Worm (Caenorhabditis elegans) whole organism, L1 larva: Measurements from ENCODE around the gene epic-3.
A peak's percentile ranks its signal among the peaks of the same experiment; 100 is the strongest.

Source experiments
- C16A3.4 ChIP-seq: fragments of 150-350 bp; optimal IDR thresholded peaks from 2 replicates; lab custom pipeline; 2014; ENCODE audit warnings: missing biosample characterization, missing genetic modification characterization
- C34B4.2 ChIP-seq: sonication (generic microtip); optimal IDR thresholded peaks from 2 replicates; lab custom pipeline; 2017; ENCODE audit warnings: mild to moderate bottlenecking, missing genetic modification characterization, missing compliant biosample characterization
- alr-1 ChIP-seq: fragments of 200-800 bp; sonication (Bioruptor generic); optimal IDR thresholded peaks from 2 replicates; lab custom pipeline; 2018; ENCODE audit warnings: borderline replicate concordance, mild to moderate bottlenecking, missing genetic modification characterization, missing compliant biosample characterization
- aly-2 ChIP-seq: fragments of 150-350 bp; optimal IDR thresholded peaks from 2 replicates; lab custom pipeline; 2014; ENCODE audit warnings: missing biosample characterization, missing genetic modification characterization
- ama-1 ChIP-seq: fragments of 150-350 bp; optimal IDR thresholded peaks from 2 replicates; lab custom pipeline; 2014
- blmp-1 ChIP-seq: fragments of 150-350 bp; optimal IDR thresholded peaks from 2 replicates; lab custom pipeline; 2014; ENCODE audit warnings: missing biosample characterization, missing genetic modification characterization
- ceh-8 ChIP-seq: fragments of 200-800 bp; sonication (Bioruptor generic); optimal IDR thresholded peaks from 2 replicates; lab custom pipeline; 2018; ENCODE audit warnings: mild to moderate bottlenecking, missing genetic modification characterization, moderate library complexity, missing compliant biosample characterization
- ceh-82 ChIP-seq, 3 experiments: fragments of 150-350 bp in 1 of 3; sonication (generic microtip) in 2 of 3; optimal IDR thresholded peaks; 2 replicates each; lab custom pipeline; 2014 to 2017; ENCODE audit warnings: missing biosample characterization in 3 of 3, missing genetic modification characterization in 3 of 3
- ces-1 ChIP-seq: fragments of 150-350 bp; optimal IDR thresholded peaks from 2 replicates; lab custom pipeline; 2014; ENCODE audit warnings: missing biosample characterization, missing genetic modification reagents, missing genetic modification characterization
- dpl-1 ChIP-seq, 3 experiments: fragments of 150-350 bp in 2 of 3; sonication (generic microtip) in 1 of 3; optimal IDR thresholded peaks; 2 replicates each; lab custom pipeline; 2014 to 2017; ENCODE audit warnings: missing biosample characterization in 3 of 3, missing genetic modification characterization in 3 of 3, missing genetic modification reagents in 3 of 3
- efl-1 ChIP-seq, 4 experiments: fragments of 150-350 bp; optimal IDR thresholded peaks in 3 of 4; peaks in 1 of 4; 1 replicate in 1 of 4; 2 replicates in 3 of 4; lab custom pipeline; 2014; ENCODE audit warnings: missing biosample characterization in 2 of 4, missing genetic modification characterization in 2 of 4, missing genetic modification reagents in 2 of 4
- egl-13 ChIP-seq: sonication (generic microtip); optimal IDR thresholded peaks from 2 replicates; lab custom pipeline; 2016; ENCODE audit warnings: missing genotype, missing genetic modification reagents, missing genetic modification characterization, missing compliant biosample characterization
- egl-27 ChIP-seq, 2 experiments: fragments of 150-350 bp in 1 of 2; sonication (generic microtip); optimal IDR thresholded peaks; 3 replicates each; lab custom pipeline; 2017 to 2018; ENCODE audit warnings: missing biosample characterization in 2 of 2, missing genetic modification characterization in 2 of 2, missing genetic modification reagents in 2 of 2
- ets-5 ChIP-seq: fragments of 200-800 bp; sonication (Bioruptor generic); IDR thresholded peaks from 2 replicates; pipeline ENCODE4 v1.3.6; 2022; ENCODE audit warnings: missing genetic modification characterization, missing compliant biosample characterization
- fkh-10 ChIP-seq: sonication (generic microtip); optimal IDR thresholded peaks from 2 replicates; lab custom pipeline; 2017; ENCODE audit warnings: missing biosample characterization, missing genetic modification reagents, missing genetic modification characterization
- fos-1 ChIP-seq: fragments of 150-350 bp; optimal IDR thresholded peaks from 2 replicates; lab custom pipeline; 2014; ENCODE audit warnings: missing biosample characterization, missing genetic modification characterization
- grh-1 ChIP-seq: fragments of 200-800 bp; sonication (Bioruptor generic); IDR thresholded peaks from 2 replicates; pipeline ENCODE4 v1.3.6; 2022; ENCODE audit warnings: missing genetic modification reagents, missing genetic modification characterization, missing compliant biosample characterization
- lin-13 ChIP-seq: fragments of 150-350 bp; optimal IDR thresholded peaks from 2 replicates; lab custom pipeline; 2014; ENCODE audit warnings: missing biosample characterization, missing genetic modification reagents, missing genetic modification characterization
- lin-14 ChIP-seq: fragments of 200-800 bp; sonication (Bioruptor generic); optimal IDR thresholded peaks from 2 replicates; lab custom pipeline; 2018; ENCODE audit warnings: mild to moderate bottlenecking, missing genetic modification characterization, moderate library complexity, missing compliant biosample characterization
- lin-15B ChIP-seq: fragments of 150-350 bp; sonication (generic microtip); optimal IDR thresholded peaks from 3 replicates; lab custom pipeline; 2014; ENCODE audit warnings: missing biosample characterization, missing genetic modification characterization
- lin-35 ChIP-seq, 2 experiments: fragments of 150-350 bp; optimal IDR thresholded peaks; 2 replicates each; lab custom pipeline; 2014; ENCODE audit warnings: missing biosample characterization in 2 of 2, missing genetic modification characterization in 2 of 2, missing genetic modification reagents in 2 of 2
- lsy-2 ChIP-seq, 2 experiments: fragments of 150-350 bp; optimal IDR thresholded peaks; 2 replicates each; lab custom pipeline; 2014; ENCODE audit warnings: missing biosample characterization in 2 of 2, missing genetic modification characterization in 2 of 2
- mep-1 ChIP-seq: fragments of 150-350 bp; optimal IDR thresholded peaks from 2 replicates; lab custom pipeline; 2014; ENCODE audit warnings: missing biosample characterization, missing genetic modification characterization
- nhr-11 ChIP-seq: fragments of 150-350 bp; optimal IDR thresholded peaks from 2 replicates; lab custom pipeline; 2014; ENCODE audit warnings: missing biosample characterization, missing genetic modification characterization
- nhr-47 ChIP-seq: sonication (generic microtip); optimal IDR thresholded peaks from 2 replicates; lab custom pipeline; 2016; ENCODE audit warnings: mild to moderate bottlenecking, missing genetic modification characterization, moderate library complexity, missing compliant biosample characterization
- nhr-71 ChIP-seq: sonication (generic microtip); optimal IDR thresholded peaks from 2 replicates; lab custom pipeline; 2016; ENCODE audit warnings: mild to moderate bottlenecking, missing genetic modification characterization, moderate library complexity, missing compliant biosample characterization
- nhr-76 ChIP-seq: sonication (generic microtip); optimal IDR thresholded peaks from 2 replicates; lab custom pipeline; 2017; ENCODE audit warnings: missing biosample characterization, missing genetic modification characterization
- nhr-90 ChIP-seq: sonication (generic microtip); optimal IDR thresholded peaks from 2 replicates; lab custom pipeline; 2016; ENCODE audit warnings: mild to moderate bottlenecking, missing genetic modification characterization, missing compliant biosample characterization; ENCODE audit not compliant: poor library complexity
- skn-1 ChIP-seq: fragments of 150-350 bp; optimal IDR thresholded peaks from 2 replicates; lab custom pipeline; 2014; ENCODE audit warnings: missing biosample characterization, missing genetic modification characterization
- snu-23 ChIP-seq: sonication (generic microtip); optimal IDR thresholded peaks from 2 replicates; lab custom pipeline; 2016; ENCODE audit warnings: missing genetic modification characterization, missing compliant biosample characterization
- sox-4 ChIP-seq: sonication (generic microtip); optimal IDR thresholded peaks from 2 replicates; lab custom pipeline; 2016; ENCODE audit warnings: missing genetic modification characterization, missing compliant biosample characterization
- swsn-7 ChIP-seq: sonication (generic microtip); optimal IDR thresholded peaks from 2 replicates; lab custom pipeline; 2016; ENCODE audit warnings: missing genetic modification characterization, missing compliant biosample characterization
- tbx-2 ChIP-seq: sonication (generic microtip); optimal IDR thresholded peaks from 2 replicates; lab custom pipeline; 2016; ENCODE audit warnings: missing genetic modification characterization, missing compliant biosample characterization
- unc-130 ChIP-seq: fragments of 150-350 bp; optimal IDR thresholded peaks from 2 replicates; lab custom pipeline; 2017; ENCODE audit warnings: missing biosample characterization, missing genetic modification characterization, inconsistent platforms
- vab-15 ChIP-seq: sonication (generic microtip); optimal IDR thresholded peaks from 2 replicates; lab custom pipeline; 2017; ENCODE audit warnings: missing genotype, mild to moderate bottlenecking, missing genetic modification characterization, missing compliant biosample characterization
- xbp-1 ChIP-seq: sonication (generic microtip); optimal IDR thresholded peaks from 2 replicates; lab custom pipeline; 2016; ENCODE audit warnings: missing genetic modification characterization, missing compliant biosample characterization
- zag-1 ChIP-seq: fragments of 150-350 bp; optimal IDR thresholded peaks from 2 replicates; lab custom pipeline; 2014; ENCODE audit warnings: missing biosample characterization, missing genetic modification characterization
- ztf-11 ChIP-seq, 2 experiments: sonication (generic microtip); optimal IDR thresholded peaks; 2 replicates each; lab custom pipeline; 2016 to 2017; ENCODE audit warnings: missing genetic modification characterization in 2 of 2, missing biosample characterization in 1 of 2, missing compliant biosample characterization in 1 of 2
- ztf-4 ChIP-seq: fragments of 150-350 bp; optimal IDR thresholded peaks from 2 replicates; lab custom pipeline; 2014; ENCODE audit warnings: missing biosample characterization, missing genetic modification characterization

epic-3 gene

ce11 chrIV:1724283-1724682, at the start of gene epic-3:
Gene epic-3, minus strand, starts transcription at chrIV:1724383.
- TF ChIP-seq efl-1 (optimal IDR thresholded peaks at IDR 0.05; lab: Kevin White, UChicago) (no peak), efl-1 (GFP tag; optimal IDR thresholded peaks at IDR 0.05 in 1 of 2; lab: Kevin White, UChicago) (peak in 1 of 2 experiments; percentile 85), lin-13 (GFP tag; lab: Kevin White, UChicago) (no peak)

ce11 chrIV:1771843-1772242, 47.7 kb upstream of the epic-3 start, which contains the start of gene Y41D4A.1:
Gene Y41D4A.1, plus strand, starts transcription at chrIV:1772143.
- no peak for TF ChIP-seq nhr-47
- no peak for TF ChIP-seq efl-1 (optimal IDR thresholded peaks at IDR 0.05; lab: Kevin White, UChicago)
- TF ChIP-seq efl-1 (GFP tag; optimal IDR thresholded peaks at IDR 0.05 in 1 of 2; lab: Kevin White, UChicago): peak in 1 of 2 experiments; percentile 9
- TF ChIP-seq, all 84 proteins: peak for 1

ce11 chrIV:1769074-1769473, 44.9 kb upstream of the epic-3 start:
- TF ChIP-seq ceh-8 (GFP tag; lab: Kevin White, UChicago) (peak; percentile 71), ets-5 (0 out of 2 replicates have a peak, but pooled peaks have one; percentile 41), nhr-90 (no peak)

ce11 chrIV:1768288-1768687, 44.1 kb upstream of the epic-3 start, which contains the start of gene col-108:
Gene col-108, plus strand, starts transcription at chrIV:1768588.
- TF ChIP-seq skn-1 (tag; lab: Kevin White, UChicago) (no peak), alr-1 (tag; lab: Kevin White, UChicago) (no peak), dpl-1 (GFP tag; optimal IDR thresholded peaks at IDR 0.05; lab: Kevin White, UChicago) (no peak), nhr-76 (tag; lab: Kevin White, UChicago) (no peak), vab-15 (tag; lab: Kevin White, UChicago) (no peak), nhr-90 (no peak), grh-1 (GFP tag; lab: Robert Waterston, UW) (no peak), aly-2 (tag; lab: Kevin White, UChicago) (no peak), C16A3.4 (tag; lab: Kevin White, UChicago) (no peak), ets-5 (no peak), ztf-4 (tag; lab: Kevin White, UChicago) (no peak), nhr-11 (tag; lab: Kevin White, UChicago) (no peak), fos-1 (tag; lab: Kevin White, UChicago) (no peak), ama-1 (lab: Kevin White, UChicago) (no peak), mep-1 (tag; lab: Kevin White, UChicago) (no peak), C34B4.2 (tag; lab: Kevin White, UChicago) (no peak), nhr-47 (no peak), sox-4 (tag; lab: Kevin White, UChicago) (no peak), blmp-1 (tag; lab: Kevin White, UChicago) (no peak)

- peak; percentile 22 for TF ChIP-seq xbp-1 (tag; lab: Kevin White, UChicago)
- TF ChIP-seq tbx-2 (tag; lab: Kevin White, UChicago): peak; percentile 46
- peak; percentile 63 for TF ChIP-seq nhr-71 (tag; lab: Kevin White, UChicago)
- TF ChIP-seq unc-130 (tag; lab: Kevin White, UChicago): no peak
- no peak for TF ChIP-seq egl-27 (tag; optimal IDR thresholded peaks at IDR 0.05; lab: Kevin White, UChicago)
- TF ChIP-seq fos-1 (tag; lab: Kevin White, UChicago): no peak
- TF ChIP-seq nhr-47: peak; percentile 55
- TF ChIP-seq swsn-7 (tag; lab: Kevin White, UChicago): peak; percentile 33
- peak; percentile 23 for TF ChIP-seq mep-1 (tag; lab: Kevin White, UChicago)
- TF ChIP-seq lin-15B: no peak
- peak in 2 of 3 experiments; percentile 16 to 30 for TF ChIP-seq ceh-82 (tag; optimal IDR thresholded peaks at IDR 0.05; lab: Kevin White, UChicago)
- peak; percentile 41 for TF ChIP-seq fkh-10 (GFP tag; lab: Kevin White, UChicago)
- peak; percentile 27 for TF ChIP-seq snu-23 (GFP tag; lab: Kevin White, UChicago)
- no peak for TF ChIP-seq zag-1 (tag; lab: Kevin White, UChicago)
- peak; percentile 31 for TF ChIP-seq ceh-8 (GFP tag; lab: Kevin White, UChicago)
- peak; percentile 3 to 36 for TF ChIP-seq lsy-2 (tag; optimal IDR thresholded peaks at IDR 0.05; lab: Kevin White, UChicago)
- TF ChIP-seq lin-14 (GFP tag; lab: Kevin White, UChicago): peak; percentile 94
- no peak for TF ChIP-seq ztf-11 (tag; optimal IDR thresholded peaks at IDR 0.05; lab: Kevin White, UChicago)
- TF ChIP-seq ces-1 (GFP tag; lab: Kevin White, UChicago): peak; percentile 93
- TF ChIP-seq egl-13 (tag; lab: Kevin White, UChicago): peak; percentile 21
- peak in 1 of 2 experiments; percentile 5 for TF ChIP-seq lin-35 (GFP tag; optimal IDR thresholded peaks at IDR 0.05; lab: Kevin White, UChicago)
- TF ChIP-seq nhr-90: no peak
Observed at ce11 chrIV:1765954-1766353, 41.8 kb upstream of the epic-3 start.
